Fruit fly (Drosophila melanogaster): ENCODE measurements around the gene Gr94a.

Gene Gr94a

DNA sequence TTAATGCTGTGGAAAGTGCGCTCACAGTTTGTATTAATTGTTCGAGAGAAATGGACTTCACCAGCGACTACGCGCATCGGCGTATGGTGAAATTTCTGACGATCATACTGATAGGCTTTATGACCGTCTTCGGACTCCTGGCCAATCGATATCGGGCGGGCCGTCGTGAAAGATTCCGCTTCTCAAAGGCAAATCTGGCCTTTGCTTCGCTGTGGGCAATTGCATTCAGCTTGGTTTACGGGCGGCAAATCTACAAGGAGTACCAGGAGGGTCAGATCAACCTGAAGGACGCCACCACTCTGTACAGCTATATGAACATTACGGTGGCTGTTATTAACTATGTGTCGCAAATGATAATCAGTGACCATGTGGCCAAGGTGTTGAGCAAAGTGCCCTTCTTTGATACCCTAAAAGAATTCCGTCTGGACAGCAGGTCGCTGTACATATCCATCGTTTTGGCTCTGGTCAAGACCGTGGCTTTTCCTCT is at the start of gene Gr94a:
Gr94a (plus strand) TSS at position 51 of the 487 bp plus-strand sequence.
- no peak for TF ChIP-seq EcR (GFP tag; optimal IDR thresholded peaks at IDR 0.05)
- no peak for TF ChIP-seq Dll (optimal IDR thresholded peaks at IDR 0.05)
- TF ChIP-seq CG8478 (optimal IDR thresholded peaks at IDR 0.05), result no peak
- no peak for TF ChIP-seq psq (optimal IDR thresholded peaks at IDR 0.05)
- no peak for TF ChIP-seq usp (GFP tag; optimal IDR thresholded peaks at IDR 0.05)
- TF ChIP-seq pan (optimal IDR thresholded peaks at IDR 0.05), result no peak

DNA sequence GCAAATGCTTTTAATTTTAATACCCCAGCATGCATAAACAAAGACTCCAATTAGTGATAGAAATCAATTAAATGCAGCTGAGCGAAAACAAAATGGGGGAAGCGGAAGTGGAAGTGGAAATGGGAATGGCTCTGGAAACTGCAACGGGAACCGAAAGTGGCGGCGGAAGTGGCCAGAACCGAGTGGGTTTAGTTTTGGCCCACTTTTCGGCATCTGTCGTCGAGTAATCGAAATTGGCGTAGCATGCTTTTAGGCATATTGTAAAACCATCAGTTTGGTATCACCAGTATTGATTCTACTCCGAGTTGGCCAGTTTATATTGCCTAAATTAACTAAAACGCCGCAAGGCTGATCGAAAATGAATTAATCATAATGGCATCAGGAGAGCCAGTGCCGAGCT is 47.3 kb upstream of the Gr94a start:
- TF ChIP-seq usp (GFP tag; optimal IDR thresholded peaks at IDR 0.05) (no peak), Dll (optimal IDR thresholded peaks at IDR 0.05) (no peak), psq (optimal IDR thresholded peaks at IDR 0.05) (no peak), pan (optimal IDR thresholded peaks at IDR 0.05) (no peak), CG8478 (optimal IDR thresholded peaks at IDR 0.05) (no peak), EcR (GFP tag; optimal IDR thresholded peaks at IDR 0.05) (no peak)

DNA sequence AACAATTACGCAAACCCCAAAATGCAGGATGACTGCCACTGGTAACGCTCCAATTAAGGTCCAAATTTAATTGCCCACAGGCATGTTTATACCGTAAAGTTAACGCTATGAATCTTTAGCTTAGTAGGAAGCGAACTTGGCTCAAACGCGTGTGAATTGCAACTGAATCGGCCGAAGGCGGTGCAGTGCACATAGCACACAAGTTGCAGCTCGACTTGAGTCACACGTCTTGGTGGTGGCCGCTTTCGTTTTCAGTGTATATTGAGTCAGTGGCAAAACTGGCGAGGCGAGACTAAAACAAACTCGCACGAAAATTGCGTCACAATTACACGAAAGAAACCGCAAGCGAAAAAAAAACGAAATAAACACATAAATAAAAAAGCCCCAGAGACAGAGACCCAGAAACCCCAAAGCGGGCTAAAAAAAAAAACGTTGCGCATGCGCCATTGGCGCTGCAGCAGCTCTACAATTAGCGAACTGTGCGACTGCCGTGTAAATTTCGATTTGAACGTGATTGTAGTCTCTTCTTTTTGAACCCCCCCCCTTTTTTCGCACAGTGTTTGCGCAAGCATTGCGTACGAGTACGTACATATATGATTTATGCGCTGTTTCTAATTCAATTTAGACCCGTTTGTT is 41.9 kb upstream of the Gr94a start:
- TF ChIP-seq Dll (optimal IDR thresholded peaks at IDR 0.05), result no peak
- no peak for TF ChIP-seq CG8478 (optimal IDR thresholded peaks at IDR 0.05)

DNA sequence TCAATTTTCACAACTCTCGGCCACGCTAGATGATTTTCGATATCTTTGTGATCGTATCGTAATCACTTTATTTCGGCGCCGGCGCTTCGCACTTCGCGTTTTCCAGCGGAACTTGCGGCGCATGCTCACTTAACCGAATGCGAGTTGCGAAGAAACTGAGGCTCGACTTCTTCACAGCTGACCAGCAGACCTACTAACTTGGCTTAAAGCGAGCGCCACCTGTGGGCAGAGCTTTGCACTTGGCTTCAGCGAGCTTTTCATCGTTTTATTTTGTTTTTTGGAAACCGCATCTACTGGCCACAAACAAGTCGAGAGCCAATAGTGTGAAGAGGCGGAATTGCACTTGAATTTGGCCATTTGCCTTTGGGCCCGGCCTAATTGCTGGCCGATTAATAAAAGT is 41.1 kb upstream of the Gr94a start, which contains the start of gene CG34375:
CG34375 (minus strand) TSS at position 157 of the 400 bp plus-strand sequence.
- no peak for TF ChIP-seq psq (optimal IDR thresholded peaks at IDR 0.05)
- TF ChIP-seq EcR (GFP tag; optimal IDR thresholded peaks at IDR 0.05), result no peak
- no peak for TF ChIP-seq usp (GFP tag; optimal IDR thresholded peaks at IDR 0.05)
- no peak for TF ChIP-seq Dll (optimal IDR thresholded peaks at IDR 0.05)
- no peak for TF ChIP-seq pan (optimal IDR thresholded peaks at IDR 0.05)
- no peak for TF ChIP-seq CG8478 (optimal IDR thresholded peaks at IDR 0.05)

DNA sequence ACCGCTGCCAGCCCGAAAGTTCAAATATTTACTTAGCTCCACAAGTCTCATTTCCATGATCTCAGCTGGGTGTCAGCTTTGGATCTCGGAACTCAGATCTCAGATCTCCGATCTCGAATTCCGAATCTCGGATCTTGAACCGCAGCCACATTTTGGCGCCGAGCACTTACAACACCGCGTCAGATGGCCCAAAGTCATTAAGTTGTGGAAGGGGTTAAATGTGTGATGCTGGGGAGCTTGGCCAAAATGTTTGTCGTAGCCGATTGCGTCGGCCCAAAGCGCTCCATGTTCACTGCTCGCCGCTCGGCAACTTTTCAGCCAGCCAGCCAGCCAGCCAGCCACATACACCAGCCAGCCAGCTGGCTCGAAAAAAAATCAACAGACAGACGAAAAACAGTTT is 39.5 kb upstream of the Gr94a start, which contains the start of gene CG6688:
CG6688 (plus strand) TSS at position 396 of the 400 bp plus-strand sequence.
- TF ChIP-seq EcR (GFP tag; optimal IDR thresholded peaks at IDR 0.05) (no peak), Dll (optimal IDR thresholded peaks at IDR 0.05) (no peak), pan (optimal IDR thresholded peaks at IDR 0.05) (no peak), usp (GFP tag; optimal IDR thresholded peaks at IDR 0.05) (no peak), psq (optimal IDR thresholded peaks at IDR 0.05) (no peak), CG8478 (optimal IDR thresholded peaks at IDR 0.05) (no peak)

DNA sequence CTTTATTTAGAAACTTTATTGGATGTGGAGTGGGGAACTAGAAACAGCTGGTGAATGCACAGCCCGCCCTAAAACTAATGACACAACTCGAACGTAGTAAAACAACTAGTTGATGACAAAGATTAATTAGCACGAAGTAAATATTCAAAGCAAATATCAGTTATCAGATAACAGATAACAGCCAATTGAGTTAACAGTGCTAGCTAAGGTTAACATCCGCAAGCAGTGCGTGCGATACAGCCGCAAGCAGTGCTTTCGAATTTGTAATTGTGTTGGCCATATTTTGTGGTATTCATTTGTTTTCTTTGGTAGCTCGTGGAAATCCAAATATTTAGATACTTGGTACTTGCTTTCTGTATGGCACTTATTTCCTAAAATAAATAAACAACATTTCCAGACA is 38.0 kb upstream of the Gr94a start:
- TF ChIP-seq pan (optimal IDR thresholded peaks at IDR 0.05) (no peak), EcR (GFP tag; optimal IDR thresholded peaks at IDR 0.05) (peak; percentile 35 to 57)

DNA sequence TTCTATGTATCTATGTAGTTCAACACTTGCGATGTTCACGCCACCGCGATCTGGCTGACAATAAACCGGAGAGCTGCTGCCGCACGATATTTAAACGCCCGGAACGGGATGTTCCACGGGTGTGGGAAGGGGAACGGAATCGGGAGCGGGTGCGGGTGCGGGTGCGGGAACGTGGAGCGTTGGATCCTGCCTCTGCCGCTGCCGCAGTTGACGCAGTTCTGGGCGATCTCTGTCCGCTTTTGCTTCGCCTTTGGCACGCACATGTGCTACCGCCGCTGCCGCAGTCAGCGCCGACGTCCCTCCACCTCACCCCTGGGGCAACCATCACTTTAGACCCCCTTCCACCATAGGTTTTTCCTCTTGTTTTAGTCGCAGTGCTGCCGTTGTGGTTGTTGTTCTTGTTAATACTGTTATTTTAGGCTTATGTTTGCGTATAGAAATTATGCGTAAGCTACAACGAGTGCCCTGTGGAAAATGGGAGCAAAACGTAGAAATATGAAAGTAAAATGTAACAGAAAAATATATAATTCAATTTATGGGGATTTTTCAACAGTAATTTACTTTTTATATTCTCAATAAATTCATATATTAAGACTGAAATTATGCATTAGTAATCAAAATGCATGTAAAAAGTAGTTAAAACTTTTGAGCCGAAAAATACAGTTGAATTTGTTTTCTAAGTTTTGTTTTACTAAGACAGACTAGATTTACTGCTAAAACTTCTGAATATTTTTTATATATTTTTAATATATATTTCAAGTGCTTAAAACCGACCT is 24.6 kb upstream of the Gr94a start, which contains the start of gene lmd:
lmd (minus strand) TSS at position 62 of the 776 bp plus-strand sequence.
- TF ChIP-seq Dll (optimal IDR thresholded peaks at IDR 0.05), result no peak
- no peak for TF ChIP-seq CG8478 (optimal IDR thresholded peaks at IDR 0.05)
- TF ChIP-seq EcR (GFP tag; optimal IDR thresholded peaks at IDR 0.05), result no peak
- no peak for TF ChIP-seq pan (optimal IDR thresholded peaks at IDR 0.05)
- TF ChIP-seq usp (GFP tag; optimal IDR thresholded peaks at IDR 0.05), result no peak
- no peak for TF ChIP-seq psq (optimal IDR thresholded peaks at IDR 0.05)

DNA sequence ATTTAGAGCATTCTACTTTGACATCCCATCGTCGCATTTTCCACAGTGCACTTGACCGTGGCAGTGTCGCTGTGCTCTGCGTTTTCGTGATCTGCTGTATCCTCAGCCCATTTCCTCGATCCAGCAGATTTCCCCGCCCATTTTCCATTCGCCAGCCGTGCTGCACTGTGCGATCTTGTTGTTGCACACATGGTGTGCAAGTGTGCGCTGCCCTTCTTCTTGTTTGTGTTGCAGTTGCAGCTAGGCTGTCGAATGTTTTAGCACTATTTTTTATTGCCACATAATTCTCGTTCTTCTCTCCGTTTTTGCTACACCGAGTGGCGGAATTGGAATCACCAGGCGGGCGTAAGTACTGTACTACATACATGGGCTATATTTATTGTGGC is 24.1 kb upstream of the Gr94a start:
- no peak for TF ChIP-seq CG8478 (optimal IDR thresholded peaks at IDR 0.05)
- no peak for TF ChIP-seq usp (GFP tag; optimal IDR thresholded peaks at IDR 0.05)
- TF ChIP-seq EcR (GFP tag; optimal IDR thresholded peaks at IDR 0.05), result no peak
- no peak for TF ChIP-seq Dll (optimal IDR thresholded peaks at IDR 0.05)
- no peak for TF ChIP-seq psq (optimal IDR thresholded peaks at IDR 0.05)
- TF ChIP-seq pan (optimal IDR thresholded peaks at IDR 0.05), result no peak

DNA sequence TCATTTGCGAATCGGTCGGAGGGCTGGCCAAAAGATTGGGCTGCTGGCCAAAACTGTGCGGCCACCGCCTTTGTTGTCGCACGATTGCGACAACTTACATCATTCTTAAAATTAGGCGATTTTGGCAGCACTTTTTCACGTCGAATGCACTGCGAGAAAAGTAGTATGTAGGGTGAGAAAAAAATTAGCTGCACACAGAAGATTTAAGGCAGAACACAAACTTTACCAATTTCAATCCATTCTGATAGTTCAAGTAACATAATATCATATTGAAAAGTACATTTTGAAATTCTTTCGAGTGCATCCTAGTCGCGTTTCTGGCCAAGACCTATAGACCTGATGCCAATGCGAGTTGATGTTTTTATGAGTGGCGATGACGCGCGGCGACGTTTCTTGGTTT is 23.0 kb upstream of the Gr94a start:
- TF ChIP-seq CG8478 (optimal IDR thresholded peaks at IDR 0.05) (no peak), pan (optimal IDR thresholded peaks at IDR 0.05) (no peak), Dll (optimal IDR thresholded peaks at IDR 0.05) (no peak), usp (GFP tag; optimal IDR thresholded peaks at IDR 0.05) (no peak), psq (optimal IDR thresholded peaks at IDR 0.05) (no peak), EcR (GFP tag; optimal IDR thresholded peaks at IDR 0.05) (no peak)

DNA sequence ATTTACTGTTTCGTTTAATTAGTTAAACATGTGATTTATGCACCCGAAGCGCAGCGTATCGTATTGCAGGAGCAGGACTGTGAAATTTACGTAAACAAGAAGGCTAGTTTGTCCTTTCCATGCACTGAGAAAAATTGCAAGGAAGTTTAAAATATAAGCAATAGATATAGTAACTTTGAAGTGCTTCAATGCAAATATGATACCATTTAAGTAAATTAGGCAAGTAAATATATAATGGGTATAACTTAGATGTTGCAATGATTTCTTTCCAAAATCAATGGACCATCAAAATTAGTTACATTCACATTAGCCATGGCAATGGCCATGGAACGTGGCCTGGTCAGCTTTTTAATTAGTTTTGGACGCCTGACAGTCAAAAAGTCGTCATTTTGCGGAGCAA is 20.6 kb upstream of the Gr94a start:
- no peak for TF ChIP-seq psq (optimal IDR thresholded peaks at IDR 0.05)

DNA sequence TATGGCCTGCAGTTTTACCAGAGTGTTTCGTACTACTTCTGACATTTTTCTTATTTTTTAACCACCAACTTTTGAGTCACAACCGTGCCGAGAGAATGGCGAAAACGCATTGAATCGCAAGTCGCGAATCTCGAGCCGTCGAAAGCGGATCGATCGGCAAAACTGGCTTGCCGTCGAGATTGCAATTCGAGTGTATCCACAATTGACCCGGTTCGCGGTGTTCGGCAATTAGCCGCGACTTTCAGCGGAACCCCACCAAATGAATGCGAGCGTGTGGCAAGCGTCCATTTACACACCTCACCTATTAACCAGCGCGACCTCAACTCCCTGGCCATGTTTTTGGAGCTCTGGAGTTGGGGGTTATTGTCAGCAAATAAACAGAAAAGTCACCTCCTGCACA is 16.0 kb upstream of the Gr94a start, which contains the start of gene CG13833:
CG13833 (minus strand) TSS at position 101 of the 400 bp plus-strand sequence.
- TF ChIP-seq EcR (GFP tag; optimal IDR thresholded peaks at IDR 0.05), result no peak
- no peak for TF ChIP-seq CG8478 (optimal IDR thresholded peaks at IDR 0.05)
- TF ChIP-seq pan (optimal IDR thresholded peaks at IDR 0.05), result no peak
- no peak for TF ChIP-seq Dll (optimal IDR thresholded peaks at IDR 0.05)
- TF ChIP-seq psq (optimal IDR thresholded peaks at IDR 0.05), result no peak
- TF ChIP-seq usp (GFP tag; optimal IDR thresholded peaks at IDR 0.05), result no peak

DNA sequence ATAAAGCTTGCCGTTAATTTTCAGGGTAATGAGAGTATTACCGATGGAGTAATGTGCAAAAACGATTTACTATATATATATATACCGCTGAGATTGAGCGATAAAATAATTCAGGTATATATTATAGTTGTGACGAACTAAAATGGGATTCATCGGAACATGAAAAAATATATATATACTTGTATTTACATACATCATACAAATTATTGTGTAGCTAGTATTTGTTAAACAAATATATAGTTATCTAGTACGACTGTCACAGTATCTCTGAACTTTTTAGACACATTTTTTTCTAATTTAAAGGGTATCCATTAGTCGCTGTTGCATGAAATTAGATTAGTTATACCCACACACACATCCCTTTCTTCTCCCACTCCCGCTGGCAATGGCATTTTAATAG is 15.2 kb upstream of the Gr94a start:
- TF ChIP-seq psq (optimal IDR thresholded peaks at IDR 0.05) (no peak), pan (optimal IDR thresholded peaks at IDR 0.05) (no peak), EcR (GFP tag; optimal IDR thresholded peaks at IDR 0.05) (no peak)

DNA sequence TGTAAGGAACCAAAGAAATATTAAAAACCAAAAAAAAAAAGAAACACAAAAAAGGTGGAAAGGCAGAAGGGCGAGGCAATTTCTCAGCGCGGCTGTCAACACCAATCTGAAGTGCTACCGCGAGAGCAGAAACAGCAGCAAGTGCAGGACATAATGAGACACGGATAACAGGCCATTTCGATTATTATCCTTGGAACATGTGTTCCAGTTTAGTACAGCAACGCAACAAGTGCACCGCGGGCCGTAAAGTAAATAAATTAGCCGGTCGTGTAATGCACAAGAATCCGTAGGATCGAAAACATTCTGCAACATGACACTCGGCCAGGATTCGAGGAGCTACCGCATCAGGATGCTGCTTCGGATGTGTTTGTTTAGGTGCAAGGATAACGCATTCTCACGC is 13.4 kb upstream of the Gr94a start:
- TF ChIP-seq CG8478 (optimal IDR thresholded peaks at IDR 0.05), result no peak
- TF ChIP-seq usp (GFP tag; optimal IDR thresholded peaks at IDR 0.05), result no peak
- TF ChIP-seq psq (optimal IDR thresholded peaks at IDR 0.05), result no peak
- TF ChIP-seq pan (optimal IDR thresholded peaks at IDR 0.05), result no peak
- no peak for TF ChIP-seq Dll (optimal IDR thresholded peaks at IDR 0.05)
- no peak for TF ChIP-seq EcR (GFP tag; optimal IDR thresholded peaks at IDR 0.05)
